Fruit fly (Drosophila melanogaster) whole organism, embryonic: ENCODE results near the gene CG13675.

Source experiments
- Asciz ChIP-seq: fragments of 200-800 bp; sonication (Bioruptor generic); optimal IDR thresholded peaks from 2 replicates; lab custom pipeline; 2017; ENCODE audit warnings: missing biosample characterization, mild to moderate bottlenecking, missing genetic modification characterization, missing genetic modification reagents
- B-H1 ChIP-seq: fragments of 200-800 bp; sonication (Bioruptor generic); IDR thresholded peaks from 3 replicates; pipeline ENCODE4 v1.3.6; 2022; ENCODE audit warnings: missing biosample characterization, missing genetic modification characterization
- CG10209 ChIP-seq: fragments of 200-800 bp; sonication (Bioruptor generic); optimal IDR thresholded peaks from 3 replicates; lab custom pipeline; 2017; ENCODE audit warnings: missing biosample characterization, mild to moderate bottlenecking, missing genetic modification characterization, missing genetic modification reagents
- CG10654 ChIP-seq: fragments of 200-800 bp; sonication (Bioruptor generic); optimal IDR thresholded peaks from 2 replicates; lab custom pipeline; 2016; ENCODE audit warnings: missing biosample characterization, missing genetic modification characterization
- CG10959 ChIP-seq: fragments of 200-800 bp; sonication (Bioruptor generic); IDR thresholded peaks from 2 replicates; pipeline ENCODE4 v1.3.6; 2022; ENCODE audit warnings: missing biosample characterization, missing genetic modification characterization
- CG12769 ChIP-seq: fragments of 200-800 bp; sonication (Bioruptor generic); optimal IDR thresholded peaks from 2 replicates; lab custom pipeline; 2019; ENCODE audit warnings: missing biosample characterization, mild to moderate bottlenecking, missing genetic modification characterization, moderate library complexity
- CG15073 ChIP-seq: fragments of 200-800 bp; sonication (Bioruptor generic); optimal IDR thresholded peaks from 2 replicates; lab custom pipeline; 2016; ENCODE audit warnings: missing biosample characterization, missing genetic modification characterization
- CG15514 ChIP-seq: fragments of 200-800 bp; sonication (Bioruptor generic); optimal IDR thresholded peaks from 3 replicates; lab custom pipeline; 2017; ENCODE audit warnings: missing biosample characterization, missing genetic modification characterization, mild to moderate bottlenecking, moderate library complexity, missing genetic modification reagents
- CG15696 ChIP-seq: fragments of 200-800 bp; sonication (Bioruptor generic); optimal IDR thresholded peaks from 2 replicates; lab custom pipeline; 2019; ENCODE audit warnings: missing biosample characterization, mild to moderate bottlenecking, missing genetic modification characterization, moderate library complexity
- CG1832 ChIP-seq: fragments of 200-800 bp; sonication (Bioruptor generic); optimal IDR thresholded peaks from 2 replicates; lab custom pipeline; 2017; ENCODE audit warnings: missing biosample characterization, mild to moderate bottlenecking, missing genetic modification characterization, inconsistent platforms
- CG2889 ChIP-seq: fragments of 200-800 bp; sonication (Bioruptor generic); IDR thresholded peaks from 3 replicates; pipeline ENCODE4 v1.3.6; 2022; ENCODE audit warnings: missing biosample characterization, missing genetic modification characterization
- CG32767 ChIP-seq: fragments of 200-800 bp; sonication (Bioruptor generic); IDR thresholded peaks from 2 replicates; pipeline ENCODE4 v1.3.6; 2022; ENCODE audit warnings: missing biosample characterization, missing genetic modification characterization
- CG33557 ChIP-seq: fragments of 200-800 bp; sonication (Bioruptor generic); optimal IDR thresholded peaks from 2 replicates; lab custom pipeline; 2019; ENCODE audit warnings: missing biosample characterization, mild to moderate bottlenecking, missing genetic modification characterization, moderate library complexity
- CG34224 ChIP-seq: fragments of 200-800 bp; sonication (Bioruptor generic); IDR thresholded peaks from 3 replicates; pipeline ENCODE4 v1.3.6; 2022; ENCODE audit warnings: missing biosample characterization, missing genetic modification characterization; ENCODE audit not compliant: partially characterized antibody
- CG4328 ChIP-seq: fragments of 200-800 bp; sonication (Bioruptor generic); optimal IDR thresholded peaks from 3 replicates; lab custom pipeline; 2017; ENCODE audit warnings: missing biosample characterization, missing genetic modification reagents, missing genetic modification characterization
- CG43689 ChIP-seq: fragments of 200-800 bp; sonication (Bioruptor generic); IDR thresholded peaks from 2 replicates; pipeline ENCODE4 v1.3.6; 2022; ENCODE audit warnings: missing biosample characterization, missing genetic modification characterization
- CG9609 ChIP-seq: fragments of 200-800 bp; sonication (Bioruptor generic); optimal IDR thresholded peaks from 3 replicates; lab custom pipeline; 2016; ENCODE audit warnings: missing biosample characterization, missing genetic modification characterization
- CTCF ChIP-seq: fragments of 200-800 bp; sonication (Bioruptor generic); optimal IDR thresholded peaks from 2 replicates; lab custom pipeline; 2017; ENCODE audit warnings: missing biosample characterization, mild to moderate bottlenecking, missing genetic modification characterization, moderate library complexity
- Dad ChIP-seq: fragments of 200-800 bp; sonication (Bioruptor generic); optimal IDR thresholded peaks from 3 replicates; lab custom pipeline; 2016; ENCODE audit warnings: missing biosample characterization, missing genetic modification characterization
- Drgx ChIP-seq: fragments of 200-800 bp; sonication (Bioruptor generic); IDR thresholded peaks from 2 replicates; pipeline ENCODE4 v1.3.6; 2022; ENCODE audit warnings: missing biosample characterization, missing genetic modification characterization
- E2f1 ChIP-seq: fragments of 200-800 bp; sonication (Bioruptor generic); IDR thresholded peaks from 2 replicates; pipeline ENCODE4 v1.3.6; 2022; ENCODE audit warnings: missing biosample characterization, missing genetic modification characterization
- HLH3B ChIP-seq: fragments of 200-800 bp; sonication (Bioruptor generic); IDR thresholded peaks from 2 replicates; pipeline ENCODE4 v1.3.6; 2022; ENCODE audit warnings: missing biosample characterization, missing genetic modification characterization
- MTF-1 ChIP-seq: fragments of 200-800 bp; sonication (Bioruptor generic); optimal IDR thresholded peaks from 2 replicates; lab custom pipeline; 2018; ENCODE audit warnings: missing biosample characterization, mild to moderate bottlenecking, missing genetic modification characterization, borderline replicate concordance
- Nf-YC ChIP-seq: fragments of 200-800 bp; optimal IDR thresholded peaks from 3 replicates; lab custom pipeline; 2019; ENCODE audit warnings: missing biosample characterization, mild to moderate bottlenecking, missing genetic modification characterization, moderate library complexity
- Pdp1 ChIP-seq, 2 experiments: fragments of 200-800 bp; sonication (Bioruptor generic); optimal IDR thresholded peaks; 3 replicates each; lab custom pipeline; 2016; ENCODE audit warnings: missing biosample characterization in 2 of 2, missing genetic modification characterization in 2 of 2, mild to moderate bottlenecking in 1 of 2, moderate library complexity in 1 of 2
- Taf1 ChIP-seq: fragments of 200-800 bp; sonication (Bioruptor generic); IDR thresholded peaks from 2 replicates; pipeline ENCODE4 v1.3.6; 2022; ENCODE audit warnings: missing biosample characterization, missing genetic modification characterization
- caup ChIP-seq: fragments of 200-800 bp; sonication (Bioruptor generic); optimal IDR thresholded peaks from 3 replicates; lab custom pipeline; 2017; ENCODE audit warnings: missing biosample characterization, mild to moderate bottlenecking, missing genetic modification characterization, moderate library complexity; ENCODE audit not compliant: severe bottlenecking
- dati ChIP-seq: fragments of 200-800 bp; sonication (Bioruptor generic); IDR thresholded peaks from 2 replicates; pipeline ENCODE4 v1.3.6; 2022; ENCODE audit warnings: missing biosample characterization, missing genetic modification characterization
- dmrt11E ChIP-seq: fragments of 200-800 bp; sonication (Bioruptor generic); optimal IDR thresholded peaks from 3 replicates; lab custom pipeline; 2018; ENCODE audit warnings: missing biosample characterization, mild to moderate bottlenecking, missing genetic modification characterization, moderate library complexity
- fd64A ChIP-seq: fragments of 200-800 bp; sonication (Bioruptor generic); optimal IDR thresholded peaks from 3 replicates; lab custom pipeline; 2018; ENCODE audit warnings: missing biosample characterization, mild to moderate bottlenecking, missing genetic modification characterization
- ftz-f1 ChIP-seq: fragments of 200-800 bp; sonication (Bioruptor generic); optimal IDR thresholded peaks from 2 replicates; lab custom pipeline; 2016; ENCODE audit warnings: missing biosample characterization, missing genetic modification characterization
- gcm2 ChIP-seq: fragments of 200-800 bp; sonication (Bioruptor generic); optimal IDR thresholded peaks from 2 replicates; lab custom pipeline; 2016; ENCODE audit warnings: missing biosample characterization, missing genetic modification characterization
- inv ChIP-seq: fragments of 200-800 bp; sonication (Bioruptor generic); IDR thresholded peaks from 2 replicates; pipeline ENCODE4 v1.3.6; 2022; ENCODE audit warnings: missing biosample characterization, missing genetic modification characterization; ENCODE audit not compliant: partially characterized antibody
- lola ChIP-seq, 3 experiments: fragments of >200 bp in 2 of 3; fragments of 200-800 bp in 1 of 3; sonication (Bioruptor generic) in 1 of 3; optimal IDR thresholded peaks; 2 replicates each; lab custom pipeline; 2017 to 2019; ENCODE audit warnings: missing biosample characterization in 3 of 3, missing genetic modification characterization in 3 of 3, mild to moderate bottlenecking in 1 of 3, moderate library complexity in 1 of 3
- luna ChIP-seq: fragments of 200-800 bp; sonication (Bioruptor generic); optimal IDR thresholded peaks from 2 replicates; lab custom pipeline; 2016; ENCODE audit warnings: missing biosample characterization, missing genetic modification characterization
- oc ChIP-seq: fragments of 200-800 bp; sonication (Bioruptor generic); optimal IDR thresholded peaks from 2 replicates; lab custom pipeline; 2018; ENCODE audit warnings: missing biosample characterization, mild to moderate bottlenecking, missing genetic modification characterization, moderate library complexity
- pnt ChIP-seq: fragments of 200-800 bp; sonication (Bioruptor generic); optimal IDR thresholded peaks from 3 replicates; lab custom pipeline; 2016; ENCODE audit warnings: missing biosample characterization, missing genetic modification characterization
- prd ChIP-seq, 3 experiments: fragments of >200 bp in 2 of 3; fragments of 200-800 bp in 1 of 3; sonication (Bioruptor generic) in 1 of 3; optimal IDR thresholded peaks in 2 of 3; IDR thresholded peaks in 1 of 3; 2 replicates in 2 of 3; 3 replicates in 1 of 3; pipeline versions ENCODE4 v1.3.6 to Lab custom; 2017 to 2022; ENCODE audit warnings: missing biosample characterization in 1 of 3, missing genetic modification characterization in 1 of 3
- pzg ChIP-seq: fragments of 200-800 bp; sonication (Bioruptor generic); optimal IDR thresholded peaks from 3 replicates; lab custom pipeline; 2018; ENCODE audit warnings: missing biosample characterization, mild to moderate bottlenecking, missing genetic modification characterization, moderate library complexity
- ro ChIP-seq: fragments of 200-800 bp; sonication (Bioruptor generic); IDR thresholded peaks from 2 replicates; pipeline ENCODE4 v1.3.6; 2022; ENCODE audit warnings: missing biosample characterization, missing genetic modification characterization
- sens ChIP-seq: fragments of 200-800 bp; sonication (Bioruptor generic); peaks from one replicate; lab custom pipeline; 2016; ENCODE audit warnings: missing biosample characterization, missing genetic modification characterization
- sisA ChIP-seq: fragments of 200-800 bp; sonication (Bioruptor generic); IDR thresholded peaks from 2 replicates; pipeline ENCODE4 v1.3.6; 2022; ENCODE audit warnings: missing biosample characterization, missing genetic modification characterization
- tx ChIP-seq: fragments of 200-800 bp; sonication (Bioruptor generic); optimal IDR thresholded peaks from 2 replicates; lab custom pipeline; 2016; ENCODE audit warnings: missing biosample characterization, missing genetic modification characterization
- z ChIP-seq: fragments of 200-800 bp; sonication (Bioruptor generic); IDR thresholded peaks from 3 replicates; pipeline ENCODE4 v1.3.6; 2022; ENCODE audit warnings: missing biosample characterization, missing genetic modification characterization

CG13675 gene

DNA sequence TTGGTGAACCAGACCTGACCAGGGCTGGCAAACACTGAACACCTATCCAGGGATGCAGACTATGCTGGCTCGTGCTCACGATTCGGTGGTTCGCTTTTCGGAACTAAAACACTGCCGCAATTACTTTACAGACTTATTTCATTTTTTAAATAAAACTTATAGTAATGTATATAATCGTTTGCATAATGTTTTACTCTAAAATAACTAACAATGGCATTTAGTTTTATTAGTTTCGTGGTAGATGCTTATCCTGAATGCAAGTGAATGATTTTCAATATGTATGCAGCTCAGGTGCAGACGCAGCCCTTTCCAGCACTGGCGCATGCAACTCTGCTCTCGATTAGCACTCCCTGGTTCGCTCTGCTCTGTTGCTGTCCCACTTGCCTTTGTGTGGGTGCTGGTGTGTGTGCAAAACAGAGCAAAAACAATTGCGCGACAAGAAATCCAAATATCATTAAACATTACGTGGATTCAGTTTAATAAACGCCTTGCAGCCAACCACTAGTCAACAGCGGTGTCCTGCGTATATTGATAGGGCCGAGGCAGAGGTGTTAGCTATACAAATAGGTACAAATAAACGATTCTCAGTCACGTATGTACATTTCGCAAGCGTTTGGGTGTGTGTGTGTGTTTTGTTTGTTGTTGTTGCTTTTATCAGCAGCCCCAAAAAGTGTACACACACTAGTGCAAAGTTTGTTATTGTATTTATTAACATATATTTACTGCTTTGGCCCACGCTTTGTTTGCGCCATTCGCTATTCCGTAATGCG lies 21.5 kb upstream of the CG13675 start, which contains the start of the genes ERR and Atg18a (continued):
- TF ChIP-seq sisA (GFP tag; lab: Robert Waterston, UW) (peak; percentile 91), CG32767 (GFP tag; lab: Robert Waterston, UW) (peak; percentile 76; the same call in 1 of the 2 replicates), Pdp1 (GFP tag; optimal IDR thresholded peaks at IDR 0.05; lab: Kevin White, UChicago) (peak; percentile 61 to 89), pnt (GFP tag; lab: Kevin White, UChicago) (peak; percentile 79), CG12769 (peak; percentile 77)

DNA sequence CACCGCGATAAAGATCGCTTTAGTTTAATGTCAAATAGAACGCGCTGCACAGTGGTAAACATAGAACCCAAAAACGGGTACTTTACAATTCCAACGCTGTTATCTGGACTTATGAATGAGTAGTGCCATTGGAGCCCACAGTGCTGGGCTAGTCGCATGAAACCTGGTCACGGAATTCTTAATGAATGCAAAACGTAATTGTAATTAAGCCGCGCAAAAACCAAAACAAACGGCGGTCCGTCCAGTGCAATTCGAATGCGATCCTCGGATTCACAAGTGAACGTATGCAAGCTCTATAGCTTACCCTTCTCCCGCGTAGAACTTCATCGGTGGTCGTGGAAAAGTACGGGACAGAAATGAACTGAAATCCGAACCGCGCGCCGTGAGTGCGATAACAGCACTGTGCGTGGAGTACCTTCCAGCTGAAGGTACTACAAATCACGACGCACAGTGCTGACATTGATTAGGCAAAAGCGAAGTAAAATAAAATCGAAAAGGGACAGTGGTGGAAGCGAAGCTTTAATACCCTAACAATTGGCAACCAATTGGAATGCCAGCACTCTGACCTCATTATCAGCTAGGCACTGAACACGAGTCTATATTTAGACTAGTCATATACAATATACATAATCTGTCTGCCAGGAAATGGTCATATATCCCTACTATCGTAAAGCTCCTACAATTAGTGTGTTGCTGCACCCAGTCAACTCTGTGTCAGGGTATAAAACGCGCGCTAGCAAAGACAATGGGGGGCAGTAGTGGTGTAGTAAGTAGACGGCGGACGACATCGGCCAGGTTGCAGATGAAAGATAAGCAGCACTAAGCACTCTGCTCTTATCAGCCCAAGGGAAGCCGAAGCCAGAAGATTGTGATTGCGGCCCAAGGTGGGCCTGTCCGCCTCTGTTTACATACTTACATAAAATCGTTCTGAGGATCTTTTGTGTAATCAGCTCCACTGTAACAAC lies 20.2 kb upstream of the CG13675 start:
- TF ChIP-seq luna (GFP tag; lab: Kevin White, UChicago), result peak; percentile 1
- TF ChIP-seq CG1832, result no peak
- TF ChIP-seq oc, result peak; percentile 20
- peak; percentile 55 for TF ChIP-seq CG10209 (GFP tag; lab: Kevin White, UChicago)
- no peak for TF ChIP-seq CG15073
- no peak for TF ChIP-seq CG15696 (tag; lab: Kevin White, UChicago)
- TF ChIP-seq caup (GFP tag; lab: Kevin White, UChicago), result peak; percentile 57
- TF ChIP-seq inv (GFP tag; lab: Robert Waterston, UW), result no peak
- TF ChIP-seq CTCF, result no peak
- no peak for TF ChIP-seq Asciz (GFP tag; lab: Kevin White, UChicago)
- TF ChIP-seq sens (GFP tag; lab: Kevin White, UChicago), result peak; percentile 89
- TF ChIP-seq CG4328 (GFP tag; lab: Kevin White, UChicago), result no peak
- no peak for TF ChIP-seq z
- peak; percentile 57 for TF ChIP-seq CG9609
- TF ChIP-seq prd (optimal IDR thresholded peaks at IDR 0.05; lab: Kevin White, UChicago), result no peak
- TF ChIP-seq prd (GFP tag; IDR thresholded peaks at IDR 0.05; lab: Robert Waterston, UW), result peak; percentile 60
- TF ChIP-seq dmrt11E (tag; lab: Kevin White, UChicago), result no peak
- TF ChIP-seq CG15514 (GFP tag; lab: Kevin White, UChicago), result no peak
- TF ChIP-seq gcm2, result no peak
- no peak for TF ChIP-seq ro
- 0 out of 3 replicates have a peak, but pooled peaks have one; percentile 45 for TF ChIP-seq CG2889 (GFP tag; lab: Robert Waterston, UW)
- no peak for TF ChIP-seq dati (GFP tag; lab: Robert Waterston, UW)
- no peak for TF ChIP-seq CG33557 (GFP tag; lab: Kevin White, UChicago)
- TF ChIP-seq CG43689 (GFP tag; lab: Robert Waterston, UW), result no peak
- peak; percentile 28; the same call in 1 of the 2 replicates for TF ChIP-seq HLH3B
- peak; percentile 13 for TF ChIP-seq tx (GFP tag; lab: Kevin White, UChicago)
- no peak for TF ChIP-seq lola (GFP tag; optimal IDR thresholded peaks at IDR 0.05; lab: Kevin White, UChicago)
- TF ChIP-seq ftz-f1 (GFP tag; lab: Kevin White, UChicago), result peak; percentile 64
- TF ChIP-seq pzg, result no peak
- no peak for TF ChIP-seq Dad (GFP tag; lab: Kevin White, UChicago)
- peak; percentile 5 for TF ChIP-seq fd64A (GFP tag; lab: Kevin White, UChicago)
- TF ChIP-seq Taf1 (GFP tag; lab: Robert Waterston, UW), result 0 out of 2 replicates have a peak, but pooled peaks have one; percentile 38
- TF ChIP-seq CG10654 (GFP tag; lab: Kevin White, UChicago), result no peak
- TF ChIP-seq E2f1 (GFP tag; lab: Robert Waterston, UW), result peak; percentile 52
- TF ChIP-seq MTF-1, result no peak
- TF ChIP-seq CG10959 (GFP tag; lab: Robert Waterston, UW), result no peak
- TF ChIP-seq Drgx (GFP tag; lab: Robert Waterston, UW), result no peak
- 0 out of 3 replicates have a peak, but pooled peaks have one; percentile 15 for TF ChIP-seq CG34224
- peak; percentile 70 for TF ChIP-seq Nf-YC (tag; lab: Kevin White, UChicago)
- TF ChIP-seq B-H1, result no peak; the same call in 2 of the 3 replicates
